Fruit fly (Drosophila melanogaster) whole organism, embryonic: Measurements from ENCODE around the gene Ostgamma.

Experiments used
- Atf6 ChIP-seq: fragments of 200-800 bp; sonication (Bioruptor generic); IDR thresholded peaks from 2 replicates; pipeline ENCODE4 v1.3.6; 2022; ENCODE audit warnings: missing biosample characterization, missing genetic modification characterization
- CG14710 ChIP-seq: fragments of 200-800 bp; sonication (Bioruptor generic); optimal IDR thresholded peaks from 3 replicates; lab custom pipeline; 2019; ENCODE audit warnings: missing biosample characterization, mild to moderate bottlenecking, missing genetic modification characterization, moderate library complexity
- CG31365 ChIP-seq: fragments of 200-800 bp; sonication (Bioruptor generic); optimal IDR thresholded peaks from 2 replicates; lab custom pipeline; 2018; ENCODE audit warnings: missing biosample characterization, mild to moderate bottlenecking, missing genetic modification characterization
- CG9797 ChIP-seq: fragments of 200-800 bp; sonication (Bioruptor generic); optimal IDR thresholded peaks from 3 replicates; lab custom pipeline; 2018; ENCODE audit warnings: missing biosample characterization, mild to moderate bottlenecking, missing genetic modification characterization
- CTCF ChIP-seq: fragments of 200-800 bp; sonication (Bioruptor generic); optimal IDR thresholded peaks from 2 replicates; lab custom pipeline; 2017; ENCODE audit warnings: missing biosample characterization, mild to moderate bottlenecking, missing genetic modification characterization, moderate library complexity
- E2f2 ChIP-seq: fragments of 200-800 bp; sonication (Bioruptor generic); IDR thresholded peaks from 2 replicates; pipeline ENCODE4 v1.3.6; 2022; ENCODE audit warnings: missing biosample characterization, missing genetic modification characterization
- Gug ChIP-seq: fragments of 200-800 bp; sonication (Bioruptor generic); IDR thresholded peaks from 4 replicates; pipeline ENCODE4 v1.3.6; 2022; ENCODE audit warnings: missing biosample characterization, missing genetic modification characterization
- Mrtf ChIP-seq: fragments of 200-800 bp; sonication (Bioruptor generic); IDR thresholded peaks from 3 replicates; pipeline ENCODE4 v1.3.6; 2022; ENCODE audit warnings: missing biosample characterization, missing genetic modification characterization
- Opbp ChIP-seq: fragments of 200-800 bp; sonication (Bioruptor generic); IDR thresholded peaks from 3 replicates; pipeline ENCODE4 v1.3.6; 2022; ENCODE audit warnings: missing biosample characterization, missing genetic modification characterization; ENCODE audit not compliant: partially characterized antibody
- ewg ChIP-seq: fragments of 200-800 bp; sonication (Bioruptor generic); optimal IDR thresholded peaks from 3 replicates; lab custom pipeline; 2017; ENCODE audit warnings: mild to moderate bottlenecking, missing biosample characterization, missing genetic modification reagents, missing genetic modification characterization
- exex ChIP-seq: fragments of 200-800 bp; sonication (Bioruptor generic); optimal IDR thresholded peaks from 4 replicates; lab custom pipeline; 2018; ENCODE audit warnings: missing biosample characterization, mild to moderate bottlenecking, missing genetic modification characterization, moderate library complexity
- fd96Cb ChIP-seq: fragments of 200-800 bp; sonication (Bioruptor generic); optimal IDR thresholded peaks from 2 replicates; lab custom pipeline; 2018; ENCODE audit warnings: missing biosample characterization, mild to moderate bottlenecking, missing genetic modification characterization, moderate library complexity
- wdn ChIP-seq: fragments of 200-800 bp; sonication (Bioruptor generic); IDR thresholded peaks from 2 replicates; pipeline ENCODE4 v1.3.6; 2022; ENCODE audit warnings: missing biosample characterization, missing genetic modification characterization

DNA sequence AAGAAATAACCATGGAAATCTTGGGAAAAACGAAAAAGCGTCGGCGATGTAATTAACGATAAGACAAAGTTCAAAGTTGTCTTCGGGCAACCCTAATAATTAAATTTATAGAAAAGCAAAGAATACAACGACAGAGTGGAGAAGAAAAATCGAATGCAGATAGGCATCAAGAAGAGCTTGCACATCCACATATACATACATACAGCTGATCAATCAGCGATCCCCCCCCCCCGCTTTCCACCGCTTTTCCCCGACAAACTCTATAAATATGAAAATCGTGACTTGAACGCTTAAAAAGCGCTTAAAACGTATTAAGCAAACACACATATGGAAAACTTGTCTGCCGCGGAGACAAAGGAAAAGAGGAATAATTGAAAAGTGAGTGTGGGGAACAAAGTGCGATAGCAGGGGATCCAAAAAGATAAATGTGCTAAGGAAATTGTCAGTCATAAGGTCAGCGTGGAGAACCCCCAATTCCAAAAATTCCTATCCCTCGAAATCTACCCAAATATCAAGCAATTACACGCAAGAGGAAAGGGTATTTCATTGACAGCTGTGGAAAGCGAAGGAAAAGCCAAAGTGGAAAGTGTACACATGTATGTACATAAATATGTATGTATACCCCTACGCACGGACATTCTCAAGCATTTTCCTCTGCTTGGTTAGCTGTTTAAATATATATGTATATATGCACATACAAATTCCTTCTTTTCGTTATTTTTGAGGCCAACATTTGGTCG, 18.5 kb downstream of the Ostgamma start:
- TF ChIP-seq exex (no peak), wdn (no peak), CG31365 (tag; lab: Kevin White, UChicago) (no peak), CTCF (no peak), ewg (GFP tag; lab: Kevin White, UChicago) (no peak), Opbp (no peak), CG14710 (tag; lab: Kevin White, UChicago) (no peak), CG9797 (GFP tag; lab: Kevin White, UChicago) (no peak), Atf6 (GFP tag; lab: Robert Waterston, UW) (no peak), E2f2 (GFP tag; lab: Robert Waterston, UW) (no peak), Mrtf (GFP tag; lab: Robert Waterston, UW) (no peak), Gug (GFP tag; lab: Robert Waterston, UW) (no peak), fd96Cb (tag; lab: Kevin White, UChicago) (no peak)
